Worm (Caenorhabditis elegans) whole organism, L3 larva: ENCODE data around the gene glb-31.

ENCODE experiments used
- ZK546.5 ChIP-seq: sonication (generic microtip); optimal IDR thresholded peaks from 2 replicates; lab custom pipeline; 2017; ENCODE audit warnings: missing biosample characterization, missing genetic modification characterization
- aly-2 ChIP-seq: fragments of 150-350 bp; optimal IDR thresholded peaks from 2 replicates; lab custom pipeline; 2014; ENCODE audit warnings: missing biosample characterization, missing genetic modification characterization
- ama-1 ChIP-seq: fragments of 150-350 bp; optimal IDR thresholded peaks from 2 replicates; lab custom pipeline; 2018
- ceh-9 ChIP-seq: sonication (generic microtip); optimal IDR thresholded peaks from 2 replicates; lab custom pipeline; 2018; ENCODE audit warnings: missing biosample characterization, missing genetic modification characterization
- daf-12 ChIP-seq: fragments of 150-350 bp; optimal IDR thresholded peaks from 2 replicates; lab custom pipeline; 2014; ENCODE audit warnings: missing biosample characterization, missing genetic modification reagents, missing genetic modification characterization
- egl-27 ChIP-seq: sonication (generic microtip); optimal IDR thresholded peaks from 4 replicates; lab custom pipeline; 2017; ENCODE audit warnings: missing biosample characterization, missing genetic modification reagents, missing genetic modification characterization
- egl-5 ChIP-seq: fragments of 150-350 bp; optimal IDR thresholded peaks from 2 replicates; lab custom pipeline; 2017; ENCODE audit warnings: missing biosample characterization, missing genetic modification reagents, missing genetic modification characterization, inconsistent platforms
- elt-2 ChIP-seq: sonication (generic microtip); optimal IDR thresholded peaks from 2 replicates; lab custom pipeline; 2016; ENCODE audit warnings: missing genetic modification reagents, mild to moderate bottlenecking, missing genetic modification characterization, missing compliant biosample characterization
- eor-1 ChIP-seq, 2 experiments: fragments of 150-350 bp; optimal IDR thresholded peaks; 2 replicates each; lab custom pipeline; 2014 to 2018; ENCODE audit warnings: missing biosample characterization in 2 of 2, missing genetic modification characterization in 2 of 2
- fkh-10 ChIP-seq: sonication (generic microtip); optimal IDR thresholded peaks from 2 replicates; lab custom pipeline; 2017; ENCODE audit warnings: missing biosample characterization, missing genetic modification reagents, missing genetic modification characterization
- fkh-2 ChIP-seq: fragments of 150-350 bp; optimal IDR thresholded peaks from 2 replicates; lab custom pipeline; 2014; ENCODE audit warnings: missing biosample characterization, missing genetic modification reagents, missing genetic modification characterization
- fos-1 ChIP-seq: fragments of 150-350 bp; optimal IDR thresholded peaks from 2 replicates; lab custom pipeline; 2014; ENCODE audit warnings: missing biosample characterization, missing genetic modification characterization
- hmg-11 ChIP-seq: sonication (generic microtip); optimal IDR thresholded peaks from 2 replicates; lab custom pipeline; 2016; ENCODE audit warnings: missing genetic modification characterization, missing compliant biosample characterization
- jun-1 ChIP-seq: fragments of 150-350 bp; optimal IDR thresholded peaks from 2 replicates; lab custom pipeline; 2014; ENCODE audit warnings: missing biosample characterization, missing genetic modification reagents, missing genetic modification characterization
- lin-39 ChIP-seq: fragments of 150-350 bp; optimal IDR thresholded peaks from 2 replicates; lab custom pipeline; 2018; ENCODE audit warnings: missing biosample characterization, missing genetic modification reagents, missing genetic modification characterization
- lsy-12 ChIP-seq: sonication (generic microtip); optimal IDR thresholded peaks from 2 replicates; lab custom pipeline; 2016; ENCODE audit warnings: mild to moderate bottlenecking, missing genetic modification characterization, missing compliant biosample characterization
- mdl-1 ChIP-seq: fragments of 150-350 bp; optimal IDR thresholded peaks from 2 replicates; lab custom pipeline; 2014; ENCODE audit warnings: missing biosample characterization, missing genetic modification characterization
- nfya-1 ChIP-seq: sonication (generic microtip); optimal IDR thresholded peaks from 2 replicates; lab custom pipeline; 2017; ENCODE audit warnings: missing genetic modification characterization, mild to moderate bottlenecking, missing compliant biosample characterization, antibody characterized with exemption, moderate library complexity; ENCODE audit not compliant: insufficient read depth
- nhr-11 ChIP-seq: fragments of 150-350 bp; optimal IDR thresholded peaks from 2 replicates; lab custom pipeline; 2014; ENCODE audit warnings: missing biosample characterization, missing genetic modification characterization
- nhr-23 ChIP-seq: fragments of 150-350 bp; optimal IDR thresholded peaks from 2 replicates; lab custom pipeline; 2014; ENCODE audit warnings: missing biosample characterization, missing genetic modification reagents, missing genetic modification characterization
- nhr-237 ChIP-seq: fragments of 150-350 bp; optimal IDR thresholded peaks from 2 replicates; lab custom pipeline; 2014; ENCODE audit warnings: missing biosample characterization, missing genetic modification characterization
- nhr-25 ChIP-seq: sonication (generic microtip); optimal IDR thresholded peaks from 2 replicates; lab custom pipeline; 2017; ENCODE audit warnings: missing biosample characterization, missing genetic modification characterization
- nhr-67 ChIP-seq: fragments of 150-350 bp; optimal IDR thresholded peaks from 2 replicates; lab custom pipeline; 2014; ENCODE audit warnings: missing biosample characterization, missing genetic modification characterization
- nhr-77 ChIP-seq: fragments of 150-350 bp; optimal IDR thresholded peaks from 2 replicates; lab custom pipeline; 2014; ENCODE audit warnings: missing biosample characterization, missing genetic modification characterization
- sea-2 ChIP-seq: fragments of 150-350 bp; sonication (generic microtip); optimal IDR thresholded peaks from 4 replicates; lab custom pipeline; 2014; ENCODE audit warnings: missing biosample characterization, missing genetic modification reagents, missing genetic modification characterization
- snpc-4 ChIP-seq: fragments of 150-350 bp; optimal IDR thresholded peaks from 2 replicates; lab custom pipeline; 2014; ENCODE audit warnings: missing biosample characterization, missing genetic modification characterization
- unc-39 ChIP-seq: sonication (generic microtip); optimal IDR thresholded peaks from 4 replicates; lab custom pipeline; 2017; ENCODE audit warnings: missing biosample characterization, missing genetic modification characterization
- unc-62 ChIP-seq: fragments of 150-350 bp; sonication (generic microtip); optimal IDR thresholded peaks from 4 replicates; lab custom pipeline; 2014; ENCODE audit warnings: missing biosample characterization, missing genetic modification reagents, missing genetic modification characterization
- zag-1 ChIP-seq: fragments of 150-350 bp; optimal IDR thresholded peaks from 2 replicates; lab custom pipeline; 2014; ENCODE audit warnings: missing biosample characterization, missing genetic modification characterization

Gene glb-31

ce11 chrII:1301554-1301953, at the start of gene glb-31:
Gene glb-31, minus strand, starts transcription at chrII:1301654.
- TF ChIP-seq ZK546.5 (tag; lab: Kevin White, UChicago): no peak
- TF ChIP-seq nhr-25: no peak
- no peak for TF ChIP-seq elt-2
- TF ChIP-seq eor-1 (tag; optimal IDR thresholded peaks at IDR 0.05; lab: Kevin White, UChicago): no peak
- no peak for TF ChIP-seq lsy-12 (tag; lab: Kevin White, UChicago)
- no peak for TF ChIP-seq aly-2 (tag; lab: Kevin White, UChicago)
- no peak for TF ChIP-seq fkh-2
- no peak for TF ChIP-seq nhr-11 (tag; lab: Kevin White, UChicago)
- no peak for TF ChIP-seq ama-1 (lab: Kevin White, UChicago)
- no peak for TF ChIP-seq jun-1
- no peak for TF ChIP-seq nfya-1 (tag; lab: Kevin White, UChicago)
- TF ChIP-seq hmg-11: no peak
- TF ChIP-seq daf-12 (tag; lab: Kevin White, UChicago): no peak
- no peak for TF ChIP-seq unc-39

- peak; percentile 90 for TF ChIP-seq lin-39 (tag; lab: Kevin White, UChicago)
- no peak for TF ChIP-seq ZK546.5 (tag; lab: Kevin White, UChicago)
- no peak for TF ChIP-seq fkh-10 (GFP tag; lab: Kevin White, UChicago)
- peak; percentile 29 for TF ChIP-seq unc-62 (GFP tag; lab: Kevin White, UChicago)
- TF ChIP-seq nfya-1 (tag; lab: Kevin White, UChicago): peak; percentile 12
- TF ChIP-seq lsy-12 (tag; lab: Kevin White, UChicago): no peak
- TF ChIP-seq fkh-2: no peak
- TF ChIP-seq ceh-9 (tag; lab: Kevin White, UChicago): no peak
Measured at ce11 chrII:1344524-1345119, 43.2 kb upstream of the glb-31 start.

- TF ChIP-seq egl-5 (tag; lab: Kevin White, UChicago) (peak; percentile 1), ZK546.5 (tag; lab: Kevin White, UChicago) (no peak)
Measured at ce11 chrII:1343748-1344147, 42.3 kb upstream of the glb-31 start.

- no peak for TF ChIP-seq eor-1 (tag; optimal IDR thresholded peaks at IDR 0.05; lab: Kevin White, UChicago)
- TF ChIP-seq nhr-67 (tag; lab: Kevin White, UChicago): no peak
- TF ChIP-seq fkh-10 (GFP tag; lab: Kevin White, UChicago): peak; percentile 9
- TF ChIP-seq ceh-9 (tag; lab: Kevin White, UChicago): no peak
- no peak for TF ChIP-seq nhr-237 (tag; lab: Kevin White, UChicago)
- no peak for TF ChIP-seq zag-1 (tag; lab: Kevin White, UChicago)
- TF ChIP-seq nhr-11 (tag; lab: Kevin White, UChicago): no peak
- peak; percentile 49 for TF ChIP-seq nfya-1 (tag; lab: Kevin White, UChicago)
- no peak for TF ChIP-seq fos-1 (tag; lab: Kevin White, UChicago)
- TF ChIP-seq sea-2 (GFP tag; lab: Kevin White, UChicago): no peak
- no peak for TF ChIP-seq egl-27 (tag; lab: Kevin White, UChicago)
- no peak for TF ChIP-seq mdl-1 (tag; lab: Kevin White, UChicago)
- no peak for TF ChIP-seq snpc-4 (tag; lab: Kevin White, UChicago)
- no peak for TF ChIP-seq nhr-25
Measured at ce11 chrII:1341416-1341815, 40.0 kb upstream of the glb-31 start.

ce11 chrII:1340049-1340448, 38.6 kb upstream of the glb-31 start:
- TF ChIP-seq nhr-77: no peak
- no peak for TF ChIP-seq nfya-1 (tag; lab: Kevin White, UChicago)
- TF ChIP-seq nhr-23: no peak
- TF ChIP-seq nhr-67 (tag; lab: Kevin White, UChicago): no peak
- no peak for TF ChIP-seq egl-5 (tag; lab: Kevin White, UChicago)
- TF ChIP-seq fos-1 (tag; lab: Kevin White, UChicago): no peak
- TF ChIP-seq zag-1 (tag; lab: Kevin White, UChicago): no peak
- TF ChIP-seq lsy-12 (tag; lab: Kevin White, UChicago): no peak
- no peak for TF ChIP-seq hmg-11
- TF ChIP-seq egl-27 (tag; lab: Kevin White, UChicago): no peak

ce11 chrII:1338196-1338595, 36.7 kb upstream of the glb-31 start:
- peak; percentile 33 for TF ChIP-seq nfya-1 (tag; lab: Kevin White, UChicago)
- no peak for TF ChIP-seq unc-39
- peak; percentile 92 for TF ChIP-seq lin-39 (tag; lab: Kevin White, UChicago)
- peak; percentile 46 for TF ChIP-seq egl-5 (tag; lab: Kevin White, UChicago)
